Worm (Caenorhabditis elegans): Measurements from ENCODE around the gene str-99.

The str-99 gene

ce11 chrV:16158391-16158790, at the start of gene str-99:
Gene str-99 (minus strand): TSS chrV:16158491.
- TF ChIP-seq him-1 (tag; optimal IDR thresholded peaks at IDR 0.05) (no peak), dao-5 (tag; optimal IDR thresholded peaks at IDR 0.05) (no peak), W03F9.2 (tag; optimal IDR thresholded peaks at IDR 0.05) (no peak)

ce11 chrV:16204888-16205287, 46.6 kb upstream of the str-99 start, which contains the start of gene irld-26:
Gene irld-26 (plus strand): TSS chrV:16205188.
- TF ChIP-seq him-1 (tag; optimal IDR thresholded peaks at IDR 0.05), result no peak

ce11 chrV:16202618-16203017, 44.3 kb upstream of the str-99 start, which contains the start of gene F11A5.18:
Gene F11A5.18 (plus strand): TSS chrV:16202918.
- TF ChIP-seq dao-5 (tag; optimal IDR thresholded peaks at IDR 0.05) (no peak), W03F9.2 (tag; optimal IDR thresholded peaks at IDR 0.05) (no peak), him-1 (tag; optimal IDR thresholded peaks at IDR 0.05) (no peak)

ce11 chrV:16201730-16202129, 43.4 kb upstream of the str-99 start, which contains the start of gene F11A5.17:
Gene F11A5.17 (plus strand): TSS chrV:16202030.
- TF ChIP-seq him-1 (tag; optimal IDR thresholded peaks at IDR 0.05) (no peak), W03F9.2 (tag; optimal IDR thresholded peaks at IDR 0.05) (no peak), dao-5 (tag; optimal IDR thresholded peaks at IDR 0.05) (no peak)

ce11 chrV:16198016-16198415, 39.7 kb upstream of the str-99 start, which contains the start of gene F11A5.5:
Gene F11A5.5 (plus strand): TSS chrV:16198316.
- TF ChIP-seq him-1 (tag; optimal IDR thresholded peaks at IDR 0.05), result no peak
- TF ChIP-seq dao-5 (tag; optimal IDR thresholded peaks at IDR 0.05), result no peak
- no peak for TF ChIP-seq W03F9.2 (tag; optimal IDR thresholded peaks at IDR 0.05)

ce11 chrV:16195379-16195778, 37.1 kb upstream of the str-99 start, which contains the start of gene rabr-3:
Gene rabr-3 (plus strand): TSS chrV:16195679.
- no peak for TF ChIP-seq W03F9.2 (tag; optimal IDR thresholded peaks at IDR 0.05)
- no peak for TF ChIP-seq dao-5 (tag; optimal IDR thresholded peaks at IDR 0.05)

ce11 chrV:16194639-16195038, 36.3 kb upstream of the str-99 start, which contains the start of gene rabr-4:
Gene rabr-4 (plus strand): TSS chrV:16194939.
- TF ChIP-seq W03F9.2 (tag; optimal IDR thresholded peaks at IDR 0.05) (no peak), him-1 (tag; optimal IDR thresholded peaks at IDR 0.05) (no peak), dao-5 (tag; optimal IDR thresholded peaks at IDR 0.05) (no peak)

- TF ChIP-seq him-1 (tag; optimal IDR thresholded peaks at IDR 0.05) (no peak), dao-5 (tag; optimal IDR thresholded peaks at IDR 0.05) (no peak)
Observed at ce11 chrV:16192114-16192513, 33.8 kb upstream of the str-99 start, which contains the start of gene srh-279. Gene srh-279 (plus strand): TSS chrV:16192414.

ce11 chrV:16190485-16190884, 32.2 kb upstream of the str-99 start, which contains the start of gene srh-281:
Gene srh-281 (plus strand): TSS chrV:16190785.
- TF ChIP-seq dao-5 (tag; optimal IDR thresholded peaks at IDR 0.05), result no peak

- no peak for TF ChIP-seq him-1 (tag; optimal IDR thresholded peaks at IDR 0.05)
- no peak for TF ChIP-seq W03F9.2 (tag; optimal IDR thresholded peaks at IDR 0.05)
- TF ChIP-seq dao-5 (tag; optimal IDR thresholded peaks at IDR 0.05), result no peak
Observed at ce11 chrV:16183357-16183756, 25.1 kb upstream of the str-99 start, which contains the start of gene srz-14. Gene srz-14 (plus strand): TSS chrV:16183657.

ce11 chrV:16182918-16183317, 24.6 kb upstream of the str-99 start, which contains the start of gene srh-277:
Gene srh-277 (plus strand): TSS chrV:16183218.
- no peak for TF ChIP-seq W03F9.2 (tag; optimal IDR thresholded peaks at IDR 0.05)
- TF ChIP-seq him-1 (tag; optimal IDR thresholded peaks at IDR 0.05), result no peak

ce11 chrV:16182110-16182509, 23.8 kb upstream of the str-99 start, which contains the start of gene srz-13:
Gene srz-13 (plus strand): TSS chrV:16182410.
- TF ChIP-seq W03F9.2 (tag; optimal IDR thresholded peaks at IDR 0.05) (no peak), him-1 (tag; optimal IDR thresholded peaks at IDR 0.05) (no peak), dao-5 (tag; optimal IDR thresholded peaks at IDR 0.05) (no peak)

- TF ChIP-seq him-1 (tag; optimal IDR thresholded peaks at IDR 0.05) (no peak), dao-5 (tag; optimal IDR thresholded peaks at IDR 0.05) (no peak), W03F9.2 (tag; optimal IDR thresholded peaks at IDR 0.05) (no peak)
Observed at ce11 chrV:16180350-16180749, 22.1 kb upstream of the str-99 start, which contains the start of gene str-106. Gene str-106 (plus strand): TSS chrV:16180650.

- TF ChIP-seq W03F9.2 (tag; optimal IDR thresholded peaks at IDR 0.05) (no peak), dao-5 (tag; optimal IDR thresholded peaks at IDR 0.05) (no peak), him-1 (tag; optimal IDR thresholded peaks at IDR 0.05) (no peak)
Observed at ce11 chrV:16175757-16176156, 17.5 kb upstream of the str-99 start, which contains the start of gene cyp-33D1. Gene cyp-33D1 (minus strand): TSS chrV:16175857.

- no peak for TF ChIP-seq him-1 (tag; optimal IDR thresholded peaks at IDR 0.05)
- TF ChIP-seq W03F9.2 (tag; optimal IDR thresholded peaks at IDR 0.05), result no peak
- TF ChIP-seq dao-5 (tag; optimal IDR thresholded peaks at IDR 0.05), result no peak
Observed at ce11 chrV:16175227-16175626, 16.9 kb upstream of the str-99 start.

Measured in whole organism, L4/young adult.